4 fruit fly cellular contexts compared by ENCODE assay signal in the genomic region with DNA sequence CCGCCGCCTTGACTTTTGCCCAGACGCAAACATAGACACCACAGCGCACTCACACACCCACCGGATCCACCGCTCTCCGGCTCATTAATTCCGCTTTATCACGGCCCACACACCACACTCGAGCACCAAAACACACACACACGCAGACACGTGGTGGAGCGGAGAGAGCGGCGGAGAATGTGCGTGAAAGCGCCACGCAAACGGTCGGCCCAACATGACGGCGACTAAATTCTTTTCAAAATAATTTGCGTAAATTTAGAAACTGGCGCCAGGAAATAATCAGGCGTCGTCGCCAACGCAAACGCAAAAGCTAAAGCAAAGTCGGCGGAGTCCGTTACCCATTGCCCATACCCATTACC.
TF ChIP-seq lines count a peak whose summit lies in the region.

No protein-coding gene starts in this region.

- TF ChIP-seq CTCF in whole organism, embryonic (GFP tag; optimal IDR thresholded peaks at IDR 0.05; lab: Kevin White, UChicago) = no peak

TF ChIP-seq in whole organism, adult, 20 proteins besides CTCF, POLR2A, EP300 and RAD21:
- no peak for TF ChIP-seq CG1620 (GFP tag; optimal IDR thresholded peaks at IDR 0.05; lab: Kevin White, UChicago)
- TF ChIP-seq cnc (optimal IDR thresholded peaks at IDR 0.05; lab: Kevin White, UChicago) = peak; percentile 4 to 56
- peak; percentile 69 for TF ChIP-seq Mnt (GFP tag; optimal IDR thresholded peaks at IDR 0.05; lab: Kevin White, UChicago)

TF ChIP-seq in whole organism, embryonic, 481 proteins besides CTCF, POLR2A, EP300 and RAD21 (continues in another document):
- TF ChIP-seq chm (GFP tag; IDR thresholded peaks at IDR 0.05; lab: Robert Waterston, UW) = 0 out of 2 replicates have a peak, but pooled peaks have one; percentile 17
- peak; percentile 59 for TF ChIP-seq sug (tag; optimal IDR thresholded peaks at IDR 0.05; lab: Kevin White, UChicago)
- TF ChIP-seq CG18476 (GFP tag; optimal IDR thresholded peaks at IDR 0.05; lab: Kevin White, UChicago) = no peak
- TF ChIP-seq cwo (GFP tag; optimal IDR thresholded peaks at IDR 0.05; lab: Kevin White, UChicago) = peak; percentile 6
- peak; percentile 90 for TF ChIP-seq Med (GFP tag; lab: Kevin White, UChicago)
- TF ChIP-seq CG32532 (GFP tag; IDR thresholded peaks at IDR 0.05; lab: Robert Waterston, UW) = no peak
- TF ChIP-seq Hey (tag; optimal IDR thresholded peaks at IDR 0.05; lab: Kevin White, UChicago) = peak; percentile 13
- peak; percentile 63 for TF ChIP-seq crol (GFP tag; IDR thresholded peaks at IDR 0.05; lab: Robert Waterston, UW)
- no peak for TF ChIP-seq Sox100B (GFP tag; optimal IDR thresholded peaks at IDR 0.05; lab: Kevin White, UChicago)
- TF ChIP-seq crp (GFP tag; optimal IDR thresholded peaks at IDR 0.05; lab: Kevin White, UChicago) = no peak
- TF ChIP-seq CG33213 (GFP tag; optimal IDR thresholded peaks at IDR 0.05; lab: Kevin White, UChicago) = no peak
- TF ChIP-seq amos (GFP tag; IDR thresholded peaks at IDR 0.05; lab: Robert Waterston, UW; ENCODE audit: partially characterized antibody) = peak; percentile 20; the same call in 1 of the 2 replicates
- peak; percentile 57 for TF ChIP-seq exex (tag; optimal IDR thresholded peaks at IDR 0.05; lab: Kevin White, UChicago)
- peak; percentile 91 for TF ChIP-seq sd (tag; optimal IDR thresholded peaks at IDR 0.05; lab: Kevin White, UChicago)
- peak; percentile 59 for TF ChIP-seq Adf1 (GFP tag; IDR thresholded peaks at IDR 0.05; lab: Robert Waterston, UW)
- no peak for TF ChIP-seq lov (optimal IDR thresholded peaks at IDR 0.05; lab: Kevin White, UChicago)
- TF ChIP-seq lov (GFP tag; IDR thresholded peaks at IDR 0.05; lab: Robert Waterston, UW) = 0 out of 3 replicates have a peak, but pooled peaks have one; percentile 5
- peak; percentile 47; the same call in 1 of the 2 replicates for TF ChIP-seq Atf6 (GFP tag; IDR thresholded peaks at IDR 0.05; lab: Robert Waterston, UW)
- TF ChIP-seq bcd (GFP tag; optimal IDR thresholded peaks at IDR 0.05; lab: Kevin White, UChicago) = no peak
- TF ChIP-seq z (GFP tag; IDR thresholded peaks at IDR 0.05; lab: Robert Waterston, UW) = peak; percentile 55; the same call in 1 of the 3 replicates
- no peak for TF ChIP-seq Gsc (GFP tag; IDR thresholded peaks at IDR 0.05; lab: Robert Waterston, UW)
- TF ChIP-seq vvl (GFP tag; IDR thresholded peaks at IDR 0.05; lab: Robert Waterston, UW) = peak; percentile 20; the same call in 1 of the 2 replicates
- peak; percentile 53 for TF ChIP-seq ftz-f1 (GFP tag; optimal IDR thresholded peaks at IDR 0.05; lab: Kevin White, UChicago)
- TF ChIP-seq mirr (GFP tag; optimal IDR thresholded peaks at IDR 0.05; lab: Kevin White, UChicago) = peak; percentile 14
- TF ChIP-seq caup (GFP tag; optimal IDR thresholded peaks at IDR 0.05; lab: Kevin White, UChicago; ENCODE audit: severe bottlenecking) = no peak
- peak; percentile 49 for TF ChIP-seq CG12769 (tag; optimal IDR thresholded peaks at IDR 0.05; lab: Kevin White, UChicago)
- no peak for TF ChIP-seq CG1832 (GFP tag; optimal IDR thresholded peaks at IDR 0.05; lab: Kevin White, UChicago)

TF ChIP-seq in whole organism, pupa, 21 proteins besides CTCF, POLR2A, EP300 and RAD21:
- TF ChIP-seq CG13204 (GFP tag; optimal IDR thresholded peaks at IDR 0.05; lab: Kevin White, UChicago) = peak; percentile 78
- no peak for TF ChIP-seq CG8159 (tag; optimal IDR thresholded peaks at IDR 0.05; lab: Kevin White, UChicago)

TF ChIP-seq in whole organism, wandering third instar larva, 38 proteins besides CTCF, POLR2A, EP300 and RAD21:
- TF ChIP-seq Dif (GFP tag; optimal IDR thresholded peaks at IDR 0.05; lab: Kevin White, UChicago; ENCODE audit: partially characterized antibody) = peak; percentile 34
- TF ChIP-seq dmrt93B (GFP tag; optimal IDR thresholded peaks at IDR 0.05; lab: Kevin White, UChicago) = no peak
- peak in 1 of 2 experiments; percentile 27 for TF ChIP-seq dl (GFP tag; optimal IDR thresholded peaks at IDR 0.05; lab: Kevin White, UChicago; ENCODE audit: insufficient read depth in 1 of 2, partially characterized antibody in 2 of 2)
